1 fruit fly cellular context compared by ENCODE assay signal in genomic region chrX:11338047-11338747, dm6.
A peak's percentile ranks its signal among the peaks of the same experiment; 100 is the strongest.
TF ChIP-seq lines count a peak whose summit lies in the region.

No protein-coding gene starts in this region.

TF ChIP-seq in whole organism, embryonic, 481 proteins besides CTCF, POLR2A, EP300 and RAD21 (continued from another document):
- TF ChIP-seq dm (GFP tag; optimal IDR thresholded peaks at IDR 0.05; lab: Kevin White, UChicago) = peak; percentile 27
- TF ChIP-seq ci (GFP tag; IDR thresholded peaks at IDR 0.05; lab: Robert Waterston, UW) = no peak
- TF ChIP-seq knrl (GFP tag; IDR thresholded peaks at IDR 0.05; lab: Robert Waterston, UW; ENCODE audit: partially characterized antibody) = no peak
- TF ChIP-seq insv (GFP tag; optimal IDR thresholded peaks at IDR 0.05; lab: Kevin White, UChicago) = no peak
- TF ChIP-seq Tbp (GFP tag; optimal IDR thresholded peaks at IDR 0.05; lab: Kevin White, UChicago) = no peak
- TF ChIP-seq cg (GFP tag; optimal IDR thresholded peaks at IDR 0.05; lab: Kevin White, UChicago) = no peak
- TF ChIP-seq CG11560 (tag; IDR thresholded peaks at IDR 0.05; lab: Robert Waterston, UW) = no peak
- peak; percentile 75 to 77 for TF ChIP-seq chif (GFP tag; optimal IDR thresholded peaks at IDR 0.05; lab: Kevin White, UChicago)
- peak; percentile 44 for TF ChIP-seq Bdp1 (GFP tag; optimal IDR thresholded peaks at IDR 0.05; lab: Kevin White, UChicago)
- peak; percentile 22 for TF ChIP-seq CG15696 (tag; optimal IDR thresholded peaks at IDR 0.05; lab: Kevin White, UChicago)
- no peak for TF ChIP-seq ro (GFP tag; IDR thresholded peaks at IDR 0.05; lab: Robert Waterston, UW)
- peak; percentile 39 for TF ChIP-seq Sox100B (GFP tag; optimal IDR thresholded peaks at IDR 0.05; lab: Kevin White, UChicago)
- TF ChIP-seq CG3847 (GFP tag; IDR thresholded peaks at IDR 0.05; lab: Robert Waterston, UW) = 0 out of 2 replicates have a peak, but pooled peaks have one; percentile 24
- no peak for TF ChIP-seq ato (GFP tag; IDR thresholded peaks at IDR 0.05; lab: Robert Waterston, UW; ENCODE audit: partially characterized antibody)
- no peak for TF ChIP-seq corto (GFP tag; optimal IDR thresholded peaks at IDR 0.05; lab: Kevin White, UChicago)
- TF ChIP-seq CG4360 (GFP tag; IDR thresholded peaks at IDR 0.05; lab: Robert Waterston, UW) = peak; percentile 23; the same call in 1 of the 2 replicates
- TF ChIP-seq CG8944 (GFP tag; optimal IDR thresholded peaks at IDR 0.05; lab: Kevin White, UChicago) = peak; percentile 59
- peak; percentile 59 for TF ChIP-seq CG4854 (GFP tag; optimal IDR thresholded peaks at IDR 0.05; lab: Kevin White, UChicago)
- no peak for TF ChIP-seq CG7928 (GFP tag; optimal IDR thresholded peaks at IDR 0.05; lab: Kevin White, UChicago)
- peak; percentile 89 for TF ChIP-seq Ets65A (GFP tag; lab: Kevin White, UChicago)
- TF ChIP-seq H2.0 (GFP tag; IDR thresholded peaks at IDR 0.05; lab: Robert Waterston, UW) = 0 out of 2 replicates have a peak, but pooled peaks have one; percentile 12
- peak; percentile 86 for TF ChIP-seq CG15269 (tag; optimal IDR thresholded peaks at IDR 0.05; lab: Kevin White, UChicago)
- TF ChIP-seq CG17568 (GFP tag; optimal IDR thresholded peaks at IDR 0.05; lab: Kevin White, UChicago) = no peak
- peak; percentile 22 for TF ChIP-seq Dad (GFP tag; optimal IDR thresholded peaks at IDR 0.05; lab: Kevin White, UChicago)
- TF ChIP-seq da (GFP tag; optimal IDR thresholded peaks at IDR 0.05; lab: Kevin White, UChicago) = no peak
- TF ChIP-seq fd102C (GFP tag; optimal IDR thresholded peaks at IDR 0.05; lab: Kevin White, UChicago) = no peak
- peak; percentile 50 for TF ChIP-seq CG10462 (GFP tag; optimal IDR thresholded peaks at IDR 0.05; lab: Kevin White, UChicago)
- TF ChIP-seq dmrt99B (tag; optimal IDR thresholded peaks at IDR 0.05; lab: Kevin White, UChicago) = peak; percentile 42
